Worm (Caenorhabditis elegans): ENCODE measurements around the gene F44D12.8.

DNA sequence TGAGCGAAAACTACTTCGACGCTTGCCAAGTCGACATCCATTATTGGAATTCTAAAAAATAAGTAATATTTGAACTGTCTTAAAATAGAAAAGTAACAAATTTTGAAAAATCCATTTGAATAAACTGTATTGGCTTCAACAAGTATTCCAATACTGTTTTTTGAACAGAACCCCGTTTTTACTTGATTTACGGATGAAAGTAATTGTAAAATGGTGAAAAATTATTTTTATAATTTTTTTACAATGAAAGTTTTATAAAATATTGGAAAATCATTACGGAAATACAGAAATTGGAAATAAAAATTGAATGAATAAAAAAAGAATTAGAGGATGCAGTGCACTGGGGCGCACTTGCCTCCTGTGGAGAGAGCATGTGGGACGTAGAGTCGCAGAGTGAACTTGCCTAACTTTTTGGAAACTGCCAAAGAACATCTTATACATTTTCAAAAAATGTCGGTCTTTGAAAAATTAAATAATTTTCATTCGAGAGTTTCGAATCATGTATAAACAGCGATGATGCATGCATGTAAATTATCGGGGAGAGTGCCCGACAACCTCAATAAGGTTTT, 40.8 kb upstream of the F44D12.8 start, which contains the start of gene rrp-1:
- TF ChIP-seq cog-1 (tag; optimal IDR thresholded peaks at IDR 0.05) (no peak), klf-2 (GFP tag; conservative IDR thresholded peaks at IDR 0.05) (no peak)
